Worm (Caenorhabditis elegans) whole organism, L4/young adult: ENCODE measurements around the gene srlf-5.

Experiments
- W03F9.2 ChIP-seq: fragments of 150-350 bp; optimal IDR thresholded peaks from 2 replicates; lab custom pipeline; 2014; ENCODE audit warnings: missing biosample characterization, missing genetic modification characterization
- dao-5 ChIP-seq: sonication (generic microtip); optimal IDR thresholded peaks from 2 replicates; lab custom pipeline; 2016; ENCODE audit warnings: missing genotype, missing genetic modification characterization, moderate library complexity, missing compliant biosample characterization
- him-1 ChIP-seq: sonication (generic microtip); optimal IDR thresholded peaks from 2 replicates; lab custom pipeline; 2016; ENCODE audit warnings: missing genotype, missing genetic modification reagents, missing genetic modification characterization, missing compliant biosample characterization

ce11 chrIV:12948470-12948869 lies 21.9 kb upstream of the srlf-5 start, which contains the start of gene F55G11.10:
- TF ChIP-seq him-1 (tag; lab: Kevin White, UChicago) = no peak
- TF ChIP-seq dao-5 = no peak
- TF ChIP-seq W03F9.2 (tag; lab: Kevin White, UChicago) = no peak
